Fruit fly (Drosophila melanogaster) whole organism, embryonic: Measurements from ENCODE around the gene DppIII.
A peak's percentile ranks its signal among the peaks of the same experiment; 100 is the strongest.

ENCODE experiments used
- ATbp ChIP-seq: fragments of 200-800 bp; sonication (Bioruptor generic); optimal IDR thresholded peaks from 2 replicates; lab custom pipeline; 2017; ENCODE audit warnings: missing biosample characterization, mild to moderate bottlenecking, missing genetic modification characterization, missing genetic modification reagents
- Aef1 ChIP-seq: fragments of 200-800 bp; sonication (Bioruptor generic); IDR thresholded peaks from 3 replicates; pipeline ENCODE4 v1.3.6; 2022; ENCODE audit warnings: missing biosample characterization, missing genetic modification characterization
- B-H1 ChIP-seq: fragments of 200-800 bp; sonication (Bioruptor generic); IDR thresholded peaks from 3 replicates; pipeline ENCODE4 v1.3.6; 2022; ENCODE audit warnings: missing biosample characterization, missing genetic modification characterization
- CG10431 ChIP-seq: fragments of 200-800 bp; sonication (Bioruptor generic); optimal IDR thresholded peaks from 3 replicates; lab custom pipeline; 2018; ENCODE audit warnings: missing biosample characterization, mild to moderate bottlenecking, missing genetic modification characterization
- CG10462 ChIP-seq: fragments of 200-800 bp; sonication (Bioruptor generic); optimal IDR thresholded peaks from 2 replicates; lab custom pipeline; 2016; ENCODE audit warnings: missing biosample characterization, missing genetic modification characterization
- CG12299 ChIP-seq: fragments of 200-800 bp; sonication (Bioruptor generic); optimal IDR thresholded peaks from 2 replicates; lab custom pipeline; 2018; ENCODE audit warnings: missing biosample characterization, mild to moderate bottlenecking, missing genetic modification characterization
- CG13624 ChIP-seq: fragments of 200-800 bp; sonication (Bioruptor generic); optimal IDR thresholded peaks from 2 replicates; lab custom pipeline; 2016; ENCODE audit warnings: missing biosample characterization, missing genetic modification characterization
- CG14860 ChIP-seq: fragments of 200-800 bp; sonication (Bioruptor generic); IDR thresholded peaks from 3 replicates; pipeline ENCODE4 v1.3.6; 2022; ENCODE audit warnings: missing biosample characterization, missing genetic modification characterization; ENCODE audit not compliant: partially characterized antibody
- CG15073 ChIP-seq: fragments of 200-800 bp; sonication (Bioruptor generic); optimal IDR thresholded peaks from 2 replicates; lab custom pipeline; 2016; ENCODE audit warnings: missing biosample characterization, missing genetic modification characterization
- CG1603 ChIP-seq: fragments of 200-800 bp; sonication (Bioruptor generic); optimal IDR thresholded peaks from 2 replicates; lab custom pipeline; 2019; ENCODE audit warnings: missing biosample characterization, mild to moderate bottlenecking, missing genetic modification characterization, moderate library complexity
- CG1647 ChIP-seq: fragments of 200-800 bp; sonication (Bioruptor generic); optimal IDR thresholded peaks from 3 replicates; lab custom pipeline; 2016; ENCODE audit warnings: missing biosample characterization, missing genetic modification characterization
- CG16813 ChIP-seq: fragments of 200-800 bp; sonication (Bioruptor generic); IDR thresholded peaks from 3 replicates; pipeline ENCODE4 v1.3.6; 2022; ENCODE audit warnings: missing biosample characterization, missing genetic modification characterization; ENCODE audit not compliant: partially characterized antibody
- CG18599 ChIP-seq: fragments of 200-800 bp; sonication (Bioruptor generic); optimal IDR thresholded peaks from 3 replicates; lab custom pipeline; 2017; ENCODE audit warnings: missing biosample characterization, missing genetic modification characterization, mild to moderate bottlenecking, moderate library complexity, missing genetic modification reagents
- CG2129 ChIP-seq: fragments of 200-800 bp; sonication (Bioruptor generic); IDR thresholded peaks from 2 replicates; pipeline ENCODE4 v1.3.6; 2022; ENCODE audit warnings: missing biosample characterization, missing genetic modification characterization; ENCODE audit not compliant: partially characterized antibody
- CG32532 ChIP-seq: fragments of 200-800 bp; sonication (Bioruptor generic); IDR thresholded peaks from 2 replicates; pipeline ENCODE4 v1.3.6; 2022; ENCODE audit warnings: missing biosample characterization, missing genetic modification characterization
- CG3838 ChIP-seq: fragments of 200-800 bp; sonication (Bioruptor generic); optimal IDR thresholded peaks from 3 replicates; lab custom pipeline; 2016; ENCODE audit warnings: missing biosample characterization, missing genetic modification characterization
- CG4404 ChIP-seq: fragments of 200-800 bp; sonication (Bioruptor generic); IDR thresholded peaks from 2 replicates; pipeline ENCODE4 v1.3.6; 2022; ENCODE audit warnings: missing biosample characterization, missing genetic modification characterization
- CG4707 ChIP-seq: fragments of 200-800 bp; sonication (Bioruptor generic); optimal IDR thresholded peaks from 2 replicates; lab custom pipeline; 2018; ENCODE audit warnings: missing biosample characterization, mild to moderate bottlenecking, missing genetic modification characterization, moderate library complexity
- CG8944 ChIP-seq: fragments of 200-800 bp; sonication (Bioruptor generic); optimal IDR thresholded peaks from 3 replicates; lab custom pipeline; 2016; ENCODE audit warnings: missing biosample characterization, missing genetic modification characterization
- CG9817 ChIP-seq: fragments of 200-800 bp; sonication (Bioruptor generic); optimal IDR thresholded peaks from 2 replicates; lab custom pipeline; 2018; ENCODE audit warnings: missing biosample characterization, mild to moderate bottlenecking, missing genetic modification characterization, moderate library complexity
- Deaf1 ChIP-seq: fragments of 200-800 bp; optimal IDR thresholded peaks from 3 replicates; lab custom pipeline; 2019; ENCODE audit warnings: missing biosample characterization, mild to moderate bottlenecking, missing genetic modification characterization, moderate library complexity
- Dp ChIP-seq: fragments of 200-800 bp; sonication (Bioruptor generic); optimal IDR thresholded peaks from 2 replicates; lab custom pipeline; 2018; ENCODE audit warnings: missing biosample characterization, mild to moderate bottlenecking, missing genetic modification characterization, moderate library complexity
- Eip74EF ChIP-seq, 2 experiments: fragments of 200-800 bp in 1 of 2; fragments of >200 bp in 1 of 2; sonication (Bioruptor generic) in 1 of 2; optimal IDR thresholded peaks; 2 replicates each; lab custom pipeline; 2017 to 2019; ENCODE audit warnings: missing biosample characterization in 2 of 2, missing genetic modification characterization in 2 of 2, mild to moderate bottlenecking in 1 of 2, moderate library complexity in 1 of 2
- HLH54F ChIP-seq: fragments of 200-800 bp; sonication (Bioruptor generic); optimal IDR thresholded peaks from 3 replicates; lab custom pipeline; 2016; ENCODE audit warnings: missing biosample characterization, missing genetic modification characterization
- Hr78 ChIP-seq, 2 experiments: fragments of 200-800 bp in 1 of 2; fragments of >200 bp in 1 of 2; sonication (Bioruptor generic) in 1 of 2; optimal IDR thresholded peaks; 2 replicates each; lab custom pipeline; 2017 to 2019; ENCODE audit warnings: missing biosample characterization in 2 of 2, missing genetic modification characterization in 2 of 2, mild to moderate bottlenecking in 1 of 2, moderate library complexity in 1 of 2
- Med ChIP-seq: fragments of 200-800 bp; sonication (Bioruptor generic); peaks from one replicate; lab custom pipeline; 2016; ENCODE audit warnings: missing biosample characterization, missing genetic modification characterization, mild to moderate bottlenecking, inconsistent platforms, moderate library complexity
- Myb ChIP-seq: fragments of 200-800 bp; sonication (Bioruptor generic); optimal IDR thresholded peaks from 2 replicates; lab custom pipeline; 2016; ENCODE audit warnings: missing biosample characterization, missing genetic modification characterization
- NK7.1 ChIP-seq: fragments of 200-800 bp; sonication (Bioruptor generic); optimal IDR thresholded peaks from 3 replicates; lab custom pipeline; 2016; ENCODE audit warnings: missing biosample characterization, missing genetic modification characterization
- Oaz ChIP-seq: fragments of 200-800 bp; sonication (Bioruptor generic); IDR thresholded peaks from 2 replicates; pipeline ENCODE4 v1.3.6; 2022; ENCODE audit warnings: missing biosample characterization, missing genetic modification characterization
- PHDP ChIP-seq: fragments of 200-800 bp; sonication (Bioruptor generic); optimal IDR thresholded peaks from 3 replicates; lab custom pipeline; 2018; ENCODE audit warnings: missing biosample characterization, mild to moderate bottlenecking, missing genetic modification characterization, moderate library complexity
- Ptx1 ChIP-seq: fragments of 200-800 bp; sonication (Bioruptor generic); IDR thresholded peaks from 2 replicates; pipeline ENCODE4 v1.3.6; 2022; ENCODE audit warnings: missing biosample characterization, missing genetic modification characterization
- TFAM ChIP-seq: fragments of 200-800 bp; sonication (Bioruptor generic); optimal IDR thresholded peaks from 2 replicates; lab custom pipeline; 2017; ENCODE audit warnings: missing biosample characterization, missing genetic modification characterization, inconsistent platforms
- Xrp1 ChIP-seq: fragments of 200-800 bp; sonication (Bioruptor generic); IDR thresholded peaks from 2 replicates; pipeline ENCODE4 v1.3.6; 2022; ENCODE audit warnings: missing biosample characterization, missing genetic modification characterization
- ac ChIP-seq: fragments of 200-800 bp; sonication (Bioruptor generic); optimal IDR thresholded peaks from 3 replicates; lab custom pipeline; 2017; ENCODE audit warnings: missing biosample characterization, mild to moderate bottlenecking, missing genetic modification characterization
- ap ChIP-seq: fragments of 200-800 bp; sonication (Bioruptor generic); IDR thresholded peaks from 2 replicates; pipeline ENCODE4 v1.3.6; 2022; ENCODE audit warnings: missing biosample characterization, missing genetic modification characterization
- ara ChIP-seq: fragments of 200-800 bp; sonication (Bioruptor generic); IDR thresholded peaks from 2 replicates; pipeline ENCODE4 v1.3.6; 2022; ENCODE audit warnings: missing biosample characterization, missing genetic modification characterization
- ase ChIP-seq: fragments of 200-800 bp; sonication (Bioruptor generic); IDR thresholded peaks from 3 replicates; pipeline ENCODE4 v1.3.6; 2022; ENCODE audit warnings: missing biosample characterization, missing genetic modification characterization
- ci ChIP-seq: fragments of 200-800 bp; sonication (Bioruptor generic); IDR thresholded peaks from 3 replicates; pipeline ENCODE4 v1.3.6; 2022; ENCODE audit warnings: missing biosample characterization, missing genetic modification characterization
- croc ChIP-seq: fragments of 200-800 bp; sonication (Bioruptor generic); conservative IDR thresholded peaks from 3 replicates; pipeline ENCODE4 v1.3.6; 2022; ENCODE audit warnings: missing biosample characterization, missing genetic modification characterization
- da ChIP-seq: fragments of 200-800 bp; sonication (Bioruptor generic); optimal IDR thresholded peaks from 2 replicates; lab custom pipeline; 2016; ENCODE audit warnings: missing biosample characterization, missing genetic modification characterization
- eyg ChIP-seq: fragments of 200-800 bp; sonication (Bioruptor generic); optimal IDR thresholded peaks from 3 replicates; lab custom pipeline; 2016; ENCODE audit warnings: missing biosample characterization, missing genetic modification characterization
- fru ChIP-seq: fragments of >200 bp; optimal IDR thresholded peaks from 2 replicates; lab custom pipeline; 2017
- her ChIP-seq: fragments of 200-800 bp; sonication (Bioruptor generic); optimal IDR thresholded peaks from 2 replicates; lab custom pipeline; 2016; ENCODE audit warnings: missing biosample characterization, missing genetic modification characterization
- scrt ChIP-seq: fragments of 200-800 bp; sonication (Bioruptor generic); optimal IDR thresholded peaks from 2 replicates; lab custom pipeline; 2018; ENCODE audit warnings: missing biosample characterization, mild to moderate bottlenecking, missing genetic modification characterization, moderate library complexity
- slou ChIP-seq: fragments of 200-800 bp; sonication (Bioruptor generic); optimal IDR thresholded peaks from 3 replicates; lab custom pipeline; 2016; ENCODE audit warnings: missing biosample characterization, missing genetic modification characterization
- sqz ChIP-seq: fragments of 200-800 bp; sonication (Bioruptor generic); optimal IDR thresholded peaks from 3 replicates; lab custom pipeline; 2018; ENCODE audit warnings: missing biosample characterization, mild to moderate bottlenecking, missing genetic modification characterization
- sr ChIP-seq: fragments of 200-800 bp; sonication (Bioruptor generic); IDR thresholded peaks from 3 replicates; pipeline ENCODE4 v1.3.6; 2022; ENCODE audit warnings: missing biosample characterization, missing genetic modification characterization
- unc-4 ChIP-seq: fragments of 200-800 bp; sonication (Bioruptor generic); IDR thresholded peaks from 2 replicates; pipeline ENCODE4 v1.3.6; 2022; ENCODE audit warnings: missing biosample characterization, missing genetic modification characterization; ENCODE audit not compliant: partially characterized antibody
- unpg ChIP-seq: fragments of 200-800 bp; sonication (Bioruptor generic); optimal IDR thresholded peaks from 3 replicates; lab custom pipeline; 2018; ENCODE audit warnings: missing biosample characterization, mild to moderate bottlenecking, missing genetic modification characterization, moderate library complexity
- yki ChIP-seq: fragments of >200 bp; optimal IDR thresholded peaks from 3 replicates; lab custom pipeline; 2018

The DppIII gene

dm6 chr3R:8300928-8301752 is 43.1 kb upstream of the DppIII start, which contains the start of the genes CG9626 and mRpL1 (continued):
- TF ChIP-seq ac (GFP tag; lab: Kevin White, UChicago) = no peak
- TF ChIP-seq Eip74EF (GFP tag; optimal IDR thresholded peaks at IDR 0.05; lab: Kevin White, UChicago) = no peak
- no peak for TF ChIP-seq CG3838 (GFP tag; lab: Kevin White, UChicago)
- TF ChIP-seq Deaf1 (tag; lab: Kevin White, UChicago) = peak; percentile 58
- no peak for TF ChIP-seq Hr78 (GFP tag; optimal IDR thresholded peaks at IDR 0.05; lab: Kevin White, UChicago)
- TF ChIP-seq CG1647 (GFP tag; lab: Kevin White, UChicago) = no peak
- TF ChIP-seq yki = no peak
- TF ChIP-seq CG14860 (GFP tag; lab: Robert Waterston, UW) = no peak
- TF ChIP-seq TFAM (GFP tag; lab: Kevin White, UChicago) = no peak
- TF ChIP-seq Aef1 (GFP tag; lab: Robert Waterston, UW) = no peak
- TF ChIP-seq fru (lab: Kevin White, UChicago) = no peak
- TF ChIP-seq CG16813 = no peak; the same call in 2 of the 3 replicates
- no peak for TF ChIP-seq CG18599 (GFP tag; lab: Kevin White, UChicago)
- peak; percentile 99 for TF ChIP-seq Myb
- TF ChIP-seq Med (GFP tag; lab: Kevin White, UChicago) = peak; percentile 86
- TF ChIP-seq unpg (GFP tag; lab: Kevin White, UChicago) = no peak
- TF ChIP-seq sqz (GFP tag; lab: Kevin White, UChicago) = no peak
- TF ChIP-seq CG32532 (GFP tag; lab: Robert Waterston, UW) = no peak
- TF ChIP-seq scrt = no peak
- TF ChIP-seq sr (GFP tag; lab: Robert Waterston, UW) = no peak
- no peak for TF ChIP-seq ATbp
- TF ChIP-seq Ptx1 (GFP tag; lab: Robert Waterston, UW) = no peak
- no peak for TF ChIP-seq CG9817 (tag; lab: Kevin White, UChicago)
- TF ChIP-seq PHDP = no peak
- TF ChIP-seq eyg = no peak
- TF ChIP-seq CG1603 (tag; lab: Kevin White, UChicago) = peak; percentile 89
- TF ChIP-seq CG4707 = no peak
- TF ChIP-seq CG10431 (GFP tag; lab: Kevin White, UChicago) = no peak
- TF ChIP-seq da (GFP tag; lab: Kevin White, UChicago) = no peak
- peak; percentile 58 for TF ChIP-seq Dp (GFP tag; lab: Kevin White, UChicago)
- no peak for TF ChIP-seq her
- no peak for TF ChIP-seq CG8944 (GFP tag; lab: Kevin White, UChicago)
- TF ChIP-seq Xrp1 = no peak
- TF ChIP-seq CG2129 (GFP tag; lab: Robert Waterston, UW) = no peak
- TF ChIP-seq Oaz (GFP tag; lab: Robert Waterston, UW) = no peak
- no peak for TF ChIP-seq NK7.1 (GFP tag; lab: Kevin White, UChicago)
- no peak for TF ChIP-seq ase (GFP tag; lab: Robert Waterston, UW)
- TF ChIP-seq CG12299 (tag; lab: Kevin White, UChicago) = no peak
- no peak for TF ChIP-seq CG15073 (GFP tag; lab: Kevin White, UChicago)
- no peak for TF ChIP-seq CG10462 (GFP tag; lab: Kevin White, UChicago)
- TF ChIP-seq ara (GFP tag; lab: Robert Waterston, UW) = no peak
- no peak for TF ChIP-seq HLH54F
- TF ChIP-seq CG13624 (GFP tag; lab: Kevin White, UChicago) = peak; percentile 42
- no peak for TF ChIP-seq B-H1 (GFP tag; lab: Robert Waterston, UW)
- TF ChIP-seq croc (GFP tag; lab: Robert Waterston, UW) = no peak
- no peak for TF ChIP-seq ap (GFP tag; lab: Robert Waterston, UW)
- TF ChIP-seq slou (GFP tag; lab: Kevin White, UChicago) = no peak
- TF ChIP-seq unc-4 (GFP tag; lab: Robert Waterston, UW) = no peak
- peak; percentile 28; the same call in 1 of the 3 replicates for TF ChIP-seq ci
- no peak for TF ChIP-seq CG4404
